Worm (Caenorhabditis elegans) whole organism, L2 larva: ENCODE data around the gene T22B3.3.

Experiments
- lin-13 ChIP-seq: fragments of 150-350 bp; optimal IDR thresholded peaks from 2 replicates; lab custom pipeline; 2014; ENCODE audit warnings: missing biosample characterization, missing genetic modification reagents, missing genetic modification characterization
- lin-39 ChIP-seq: fragments of 150-350 bp; optimal IDR thresholded peaks from 2 replicates; lab custom pipeline; 2014; ENCODE audit warnings: missing biosample characterization, missing genetic modification reagents, missing genetic modification characterization
- mab-5 ChIP-seq: fragments of 150-350 bp; optimal IDR thresholded peaks from 2 replicates; lab custom pipeline; 2014; ENCODE audit warnings: missing biosample characterization, missing genetic modification characterization
- nhr-21 ChIP-seq: fragments of 150-350 bp; optimal IDR thresholded peaks from 2 replicates; lab custom pipeline; 2014; ENCODE audit warnings: missing biosample characterization, missing genetic modification characterization
- snpc-4 ChIP-seq: fragments of 150-350 bp; optimal IDR thresholded peaks from 2 replicates; lab custom pipeline; 2014; ENCODE audit warnings: missing biosample characterization, missing genetic modification characterization
- unc-55 ChIP-seq: fragments of 150-350 bp; sonication (generic microtip); optimal IDR thresholded peaks from 3 replicates; lab custom pipeline; 2014; ENCODE audit warnings: missing biosample characterization, missing genetic modification reagents, missing genetic modification characterization
- unc-62 ChIP-seq: fragments of 150-350 bp; optimal IDR thresholded peaks from 2 replicates; lab custom pipeline; 2014; ENCODE audit warnings: missing biosample characterization, missing genetic modification reagents, missing genetic modification characterization

DNA sequence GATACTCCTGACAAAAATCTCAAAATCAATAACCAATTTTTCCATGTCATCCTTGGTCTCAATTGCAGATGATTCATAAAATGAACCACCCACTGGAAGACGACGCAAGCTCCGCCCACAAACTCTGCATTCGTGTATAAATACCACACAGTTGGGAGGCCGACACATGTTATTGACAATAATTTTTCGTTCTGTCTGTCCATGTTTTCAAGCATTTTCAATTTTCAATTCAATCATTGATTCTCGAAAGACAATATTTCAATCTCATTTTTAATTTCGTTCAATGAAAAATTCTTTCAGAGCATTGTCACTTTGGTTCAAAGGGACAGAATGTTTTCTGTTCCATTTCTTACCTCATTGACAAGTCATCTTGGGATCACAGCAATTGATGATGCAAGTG, 27.5 kb downstream of the T22B3.3 start, which contains the start of gene inx-9:
- TF ChIP-seq lin-39 (tag; lab: Kevin White, UChicago) = no peak
- no peak for TF ChIP-seq snpc-4 (tag; lab: Kevin White, UChicago)
- TF ChIP-seq unc-62 (GFP tag; lab: Kevin White, UChicago) = no peak
- no peak for TF ChIP-seq nhr-21
- no peak for TF ChIP-seq lin-13
- TF ChIP-seq unc-55 (GFP tag; lab: Kevin White, UChicago) = no peak
- TF ChIP-seq mab-5 (tag; lab: Kevin White, UChicago) = no peak
